Fruit fly (Drosophila melanogaster) S2 (cell line): ENCODE results near the gene mxc.

Experiments
- CG8478 ChIP-seq: fragments of >200 bp; optimal IDR thresholded peaks from 2 replicates; lab custom pipeline; 2018
- CTCF ChIP-seq, 2 experiments: fragments of >200 bp; optimal IDR thresholded peaks; 2 replicates each; lab custom pipeline; 2018

DNA sequence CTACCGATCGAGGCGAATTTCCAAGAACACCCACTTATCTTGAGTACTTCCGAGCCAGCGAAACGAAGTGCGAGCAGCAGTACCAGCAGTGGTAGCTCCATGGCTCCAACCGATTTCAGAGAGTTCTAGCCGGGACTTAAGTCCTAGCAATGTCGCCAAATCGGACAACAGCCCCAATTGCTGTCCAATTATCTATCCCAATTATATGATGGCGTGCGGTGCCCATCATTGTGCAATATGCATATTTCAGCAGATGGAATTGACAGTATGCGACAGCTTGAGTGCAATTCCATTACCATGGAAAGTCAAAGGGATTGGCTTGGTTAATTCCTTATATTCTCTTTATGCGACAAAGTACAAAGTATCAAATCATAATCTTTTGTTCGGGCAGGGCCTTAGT lies 6.8 kb downstream of the mxc start, which contains the start of gene Ir8a:
- no peak for TF ChIP-seq CTCF (optimal IDR thresholded peaks at IDR 0.05; lab: Kevin White, UChicago)
- TF ChIP-seq CG8478 (lab: Kevin White, UChicago): no peak
